Worm (Caenorhabditis elegans): Measurements from ENCODE around the gene ZK354.2.
"Not testable (repeated sequence)": the region's sequence is repeated elsewhere in the genome, so short reads cannot be mapped to it uniquely, and the experiment has no call there.

ZK354.2 gene

ce11 chrIV:5344168-5344567, 31.0 kb downstream of the ZK354.2 start:
- TF ChIP-seq pha-4 (GFP tag; IDR thresholded peaks at IDR 0.05) (peak; percentile 56; the same call in 1 of the 2 replicates), pha-4 (tag; optimal IDR thresholded peaks at IDR 0.05) (no peak), nhr-111 (GFP tag; optimal IDR thresholded peaks at IDR 0.05) (no peak), Y75B8A.6 (GFP tag; IDR thresholded peaks at IDR 0.05) (0 out of 2 replicates have a peak, but pooled peaks have one; percentile 48), arid-1 (GFP tag; conservative IDR thresholded peaks at IDR 0.05) (peak; percentile 53; the same call in 1 of the 2 replicates), spr-3 (GFP tag; optimal IDR thresholded peaks at IDR 0.05) (no peak), dve-1 (tag; optimal IDR thresholded peaks at IDR 0.05; ENCODE audit: insufficient read depth) (peak; percentile 63), duxl-1 (tag; optimal IDR thresholded peaks at IDR 0.05; ENCODE audit: poor library complexity) (no peak), daf-16 (GFP tag; optimal IDR thresholded peaks at IDR 0.05) (peak in 1 of 2 experiments; percentile 19), daf-16 (tag; optimal IDR thresholded peaks at IDR 0.05) (peak; percentile 55), ZK546.5 (tag; optimal IDR thresholded peaks at IDR 0.05) (no peak), madf-9 (GFP tag; conservative IDR thresholded peaks at IDR 0.05) (no peak), nhr-102 (tag; optimal IDR thresholded peaks at IDR 0.05) (peak; percentile 4), php-3 (GFP tag; IDR thresholded peaks at IDR 0.05) (no peak), unc-62 (GFP tag; optimal IDR thresholded peaks at IDR 0.05 in 1 of 2) (peak in 1 of 2 experiments; percentile 53), unc-62 (tag; optimal IDR thresholded peaks at IDR 0.05) (no peak), tra-1 (GFP tag; IDR thresholded peaks at IDR 0.05) (no peak), ceh-44 (GFP tag; IDR thresholded peaks at IDR 0.05) (peak; percentile 64; the same call in 1 of the 2 replicates), aha-1 (tag) (peak; percentile 87), nhr-28 (tag; optimal IDR thresholded peaks at IDR 0.05) (no peak), daf-19 (GFP tag; conservative IDR thresholded peaks at IDR 0.05) (no peak), ceh-20 (GFP tag; IDR thresholded peaks at IDR 0.05) (no peak), snpc-1.2 (GFP tag; IDR thresholded peaks at IDR 0.05) (peak; percentile 95), snpc-4 (tag; optimal IDR thresholded peaks at IDR 0.05) (no peak), unc-39 (tag; optimal IDR thresholded peaks at IDR 0.05) (no peak), daf-8 (GFP tag; IDR thresholded peaks at IDR 0.05) (no peak), fos-1 (tag; optimal IDR thresholded peaks at IDR 0.05) (no peak), gei-8 (GFP tag; optimal IDR thresholded peaks at IDR 0.05) (no peak), T20F7.1 (GFP tag; optimal IDR thresholded peaks at IDR 0.05) (no peak), F10B5.3 (tag; optimal IDR thresholded peaks at IDR 0.05) (no peak), nhr-6 (tag; optimal IDR thresholded peaks at IDR 0.05) (peak; percentile 5), T26A8.4 (GFP tag; IDR thresholded peaks at IDR 0.05) (0 out of 2 replicates have a peak, but pooled peaks have one; percentile 29), ama-1 (optimal IDR thresholded peaks at IDR 0.05) (no peak), dmd-6 (GFP tag; IDR thresholded peaks at IDR 0.05) (peak; percentile 57), rbr-2 (tag; optimal IDR thresholded peaks at IDR 0.05) (no peak), D1046.2 (GFP tag; IDR thresholded peaks at IDR 0.05) (no peak), hlh-30 (tag; optimal IDR thresholded peaks at IDR 0.05; ENCODE audit: insufficient read depth) (peak; percentile 54), lin-38 (GFP tag; IDR thresholded peaks at IDR 0.05) (peak; percentile 54), lir-3 (tag; optimal IDR thresholded peaks at IDR 0.05) (no peak), ceh-82 (tag; optimal IDR thresholded peaks at IDR 0.05) (no peak)

- not testable (repeated sequence) for TF ChIP-seq daf-16 (GFP tag; optimal IDR thresholded peaks at IDR 0.05)
- TF ChIP-seq daf-16 (tag; optimal IDR thresholded peaks at IDR 0.05) (peak; percentile 40), dmd-6 (GFP tag; IDR thresholded peaks at IDR 0.05) (peak; percentile 62), pqm-1 (tag; optimal IDR thresholded peaks at IDR 0.05) (peak; percentile 84), dve-1 (tag; optimal IDR thresholded peaks at IDR 0.05; ENCODE audit: insufficient read depth) (peak; percentile 74), hlh-11 (tag; optimal IDR thresholded peaks at IDR 0.05) (peak; percentile 30), nhr-28 (tag; optimal IDR thresholded peaks at IDR 0.05) (peak; percentile 35), aha-1 (tag) (peak; percentile 83)
These were observed 37.4 kb downstream of the ZK354.2 start, which contains the start of gene gba-4 for ce11 chrIV:5350480-5351193. gba-4 (minus strand) TSS chrIV:5350897.
